Worm (Caenorhabditis elegans) whole organism, mixed stage, embryonic: ENCODE data around the gene lips-2.

Experiments used
- drap-1 ChIP-seq: fragments of 200-800 bp; sonication (Bioruptor generic); optimal IDR thresholded peaks from 3 replicates; lab custom pipeline; 2018; ENCODE audit warnings: mild to moderate bottlenecking, missing genetic modification characterization, missing compliant biosample characterization
- mep-1 ChIP-seq: fragments of 150-350 bp; optimal IDR thresholded peaks from 2 replicates; lab custom pipeline; 2017; ENCODE audit warnings: missing biosample characterization, missing genetic modification reagents, missing genetic modification characterization, inconsistent platforms
- nhr-237 ChIP-seq: fragments of 150-350 bp; optimal IDR thresholded peaks from 2 replicates; lab custom pipeline; 2014; ENCODE audit warnings: missing biosample characterization, missing genetic modification characterization
- nhr-28 ChIP-seq: fragments of 150-350 bp; optimal IDR thresholded peaks from 2 replicates; lab custom pipeline; 2014; ENCODE audit warnings: missing biosample characterization, missing genetic modification characterization
- pha-4 ChIP-seq: fragments of 150-350 bp; optimal IDR thresholded peaks from 2 replicates; lab custom pipeline; 2018; ENCODE audit warnings: missing biosample characterization, missing genetic modification reagents, missing genetic modification characterization
- unc-62 ChIP-seq: fragments of 150-350 bp; optimal IDR thresholded peaks from 2 replicates; lab custom pipeline; 2014; ENCODE audit warnings: missing biosample characterization, missing genetic modification reagents, missing genetic modification characterization
- zip-8 ChIP-seq: fragments of 150-350 bp; optimal IDR thresholded peaks from 2 replicates; lab custom pipeline; 2014; ENCODE audit warnings: missing biosample characterization, missing genetic modification characterization

DNA sequence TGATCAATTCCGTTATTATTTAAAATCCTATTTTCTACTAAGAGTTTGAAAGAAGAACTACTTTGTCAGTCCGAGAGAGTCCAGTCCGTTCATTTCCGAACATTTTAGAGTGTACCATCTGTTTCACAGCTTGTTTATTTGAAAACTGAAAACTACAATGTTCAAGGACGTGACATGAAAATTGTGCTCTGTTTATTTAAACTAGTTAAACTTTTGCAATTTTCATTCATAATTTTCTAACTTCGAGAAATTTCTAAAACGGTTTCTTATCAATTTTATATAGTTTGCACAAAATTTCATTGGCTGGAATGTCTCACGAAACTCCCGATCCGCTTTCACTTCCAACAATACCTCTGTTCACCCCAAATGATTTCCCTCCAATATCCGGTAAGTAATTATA, 5.1 kb upstream of the lips-2 start, which contains the start of gene C04B4.1:
- TF ChIP-seq pha-4 (tag; lab: Kevin White, UChicago) = no peak
- no peak for TF ChIP-seq unc-62
- no peak for TF ChIP-seq nhr-28 (tag; lab: Kevin White, UChicago)
- TF ChIP-seq nhr-237 (tag; lab: Kevin White, UChicago) = no peak
- no peak for TF ChIP-seq zip-8 (tag; lab: Kevin White, UChicago)
- TF ChIP-seq mep-1 (tag; lab: Kevin White, UChicago) = no peak
- TF ChIP-seq drap-1 (GFP tag; lab: Kevin White, UChicago) = no peak
